Worm (Caenorhabditis elegans) whole organism, midembryonic: ENCODE results near the gene C38C10.3.

ENCODE experiments used
- T22C8.4 ChIP-seq: fragments of 200-800 bp; sonication (Bioruptor generic); IDR thresholded peaks from 2 replicates; pipeline ENCODE4 v1.3.6; 2022; ENCODE audit warnings: missing genetic modification characterization, missing compliant biosample characterization
- cog-1 ChIP-seq: sonication (generic microtip); optimal IDR thresholded peaks from 2 replicates; lab custom pipeline; 2016; ENCODE audit warnings: missing genetic modification characterization, missing compliant biosample characterization
- flt-1 ChIP-seq: fragments of 200-800 bp; sonication (Bioruptor generic); IDR thresholded peaks from 2 replicates; pipeline ENCODE4 v1.3.6; 2022; ENCODE audit warnings: missing genetic modification characterization, missing compliant biosample characterization
- klf-2 ChIP-seq: fragments of 200-800 bp; sonication (Bioruptor generic); conservative IDR thresholded peaks from 2 replicates; pipeline ENCODE4 v1.3.6; 2022; ENCODE audit warnings: missing genetic modification reagents, missing genetic modification characterization, missing compliant biosample characterization
- med-1 ChIP-seq: sonication (generic microtip); optimal IDR thresholded peaks from 2 replicates; lab custom pipeline; 2017; ENCODE audit warnings: missing genetic modification characterization, mild to moderate bottlenecking, missing compliant biosample characterization, antibody characterized with exemption, missing genetic modification reagents; ENCODE audit not compliant: insufficient read depth
- ref-1 ChIP-seq: fragments of 200-800 bp; sonication (Bioruptor generic); conservative IDR thresholded peaks from 2 replicates; pipeline ENCODE4 v1.3.6; 2022; ENCODE audit warnings: missing genetic modification reagents, missing genetic modification characterization, missing compliant biosample characterization
- tab-1 ChIP-seq: fragments of 200-800 bp; sonication (Bioruptor generic); IDR thresholded peaks from 2 replicates; pipeline ENCODE4 v1.3.6; 2022; ENCODE audit warnings: missing genetic modification characterization, missing compliant biosample characterization
- ztf-23 ChIP-seq: fragments of 200-800 bp; sonication (Bioruptor generic); IDR thresholded peaks from 2 replicates; pipeline ENCODE4 v1.3.6; 2022; ENCODE audit warnings: missing genetic modification reagents, missing genetic modification characterization, missing compliant biosample characterization
- ztf-29 ChIP-seq: fragments of 200-800 bp; sonication (Bioruptor generic); IDR thresholded peaks from 2 replicates; pipeline ENCODE4 v1.3.6; 2022; ENCODE audit warnings: missing genetic modification reagents, missing genetic modification characterization, missing compliant biosample characterization

C38C10.3 gene

DNA sequence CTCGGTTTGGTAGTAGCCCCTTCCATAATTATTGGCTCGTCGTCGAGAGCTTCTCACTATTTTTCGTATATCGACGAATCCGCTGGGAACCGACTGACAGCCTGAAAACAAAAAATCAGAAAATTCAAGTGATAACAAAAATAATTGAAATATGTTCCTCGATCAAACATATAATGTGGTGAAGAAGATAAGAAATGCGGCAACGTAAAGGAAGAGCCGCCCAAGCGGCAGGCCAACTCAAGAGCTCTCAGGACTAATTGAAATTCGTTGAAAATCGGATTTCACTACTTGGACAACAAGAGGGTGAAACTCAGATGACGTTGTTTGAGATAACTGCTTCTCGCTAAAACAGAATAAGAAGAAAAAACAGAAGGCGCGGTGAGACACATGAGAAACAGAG, 4.6 kb upstream of the C38C10.3 start, which contains the start of gene slc-17.2:
Gene slc-17.2 (minus strand): TSS at position 101 of the 400 bp plus-strand sequence.
- no peak for TF ChIP-seq ztf-23 (GFP tag; lab: Robert Waterston, UW)
- TF ChIP-seq ref-1 = no peak
- TF ChIP-seq flt-1 (GFP tag; lab: Robert Waterston, UW) = no peak
- no peak for TF ChIP-seq tab-1 (GFP tag; lab: Robert Waterston, UW)
- TF ChIP-seq T22C8.4 (GFP tag; lab: Robert Waterston, UW) = no peak
- TF ChIP-seq klf-2 = no peak
- no peak for TF ChIP-seq ztf-29 (GFP tag; lab: Robert Waterston, UW)
- no peak for TF ChIP-seq cog-1 (tag; lab: Kevin White, UChicago)
- no peak for TF ChIP-seq med-1 (GFP tag; lab: Kevin White, UChicago)

DNA sequence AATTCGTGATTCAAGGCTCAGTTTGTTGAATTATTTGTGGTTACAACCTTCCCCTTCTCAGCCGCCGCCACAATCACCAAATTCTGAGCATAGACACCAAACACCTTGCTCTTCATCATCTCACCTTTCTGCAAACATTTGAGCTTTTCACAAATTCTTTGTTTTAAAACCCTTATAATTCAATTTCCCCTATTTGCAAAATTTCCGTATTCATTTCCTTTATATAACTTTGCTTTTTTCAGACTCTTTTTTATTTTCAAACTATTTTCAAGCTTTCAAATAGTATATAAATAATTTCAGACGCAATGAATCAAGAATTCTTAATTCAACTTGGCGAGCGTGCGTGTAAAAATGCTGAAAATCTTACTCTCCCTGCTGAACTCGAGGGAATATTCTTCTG, 1.9 kb downstream of the C38C10.3 start, which contains the start of gene tkr-1:
Gene tkr-1 (plus strand): TSS at position 301 of the 400 bp plus-strand sequence.
- TF ChIP-seq tab-1 (GFP tag; lab: Robert Waterston, UW) (no peak), ref-1 (no peak), cog-1 (tag; lab: Kevin White, UChicago) (no peak), flt-1 (GFP tag; lab: Robert Waterston, UW) (no peak), ztf-23 (GFP tag; lab: Robert Waterston, UW) (no peak), T22C8.4 (GFP tag; lab: Robert Waterston, UW) (no peak), ztf-29 (GFP tag; lab: Robert Waterston, UW) (no peak), med-1 (GFP tag; lab: Kevin White, UChicago) (no peak), klf-2 (no peak)

DNA sequence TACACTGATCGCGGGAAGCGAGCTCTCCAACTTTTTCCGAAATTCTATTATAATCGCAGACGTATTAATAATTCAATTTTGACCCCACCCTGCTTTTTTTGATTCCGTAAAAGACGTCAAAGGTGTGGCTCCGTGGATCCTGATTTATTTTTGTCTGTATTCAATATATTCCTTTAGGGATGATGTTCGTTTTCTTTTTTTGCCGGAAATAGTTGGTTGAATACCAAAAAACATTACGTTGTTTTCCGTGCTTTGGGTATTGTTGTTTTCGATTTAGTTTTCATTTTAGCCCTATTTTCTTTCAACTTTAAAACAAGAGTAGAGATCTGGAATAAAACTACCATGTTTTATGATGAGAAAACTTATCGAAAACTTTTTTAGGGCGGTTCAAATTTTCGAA, 8.7 kb downstream of the C38C10.3 start:
- TF ChIP-seq cog-1 (tag; lab: Kevin White, UChicago) = no peak
- no peak for TF ChIP-seq klf-2
- TF ChIP-seq ztf-23 (GFP tag; lab: Robert Waterston, UW) = no peak
- no peak for TF ChIP-seq T22C8.4 (GFP tag; lab: Robert Waterston, UW)
- no peak for TF ChIP-seq flt-1 (GFP tag; lab: Robert Waterston, UW)
- TF ChIP-seq tab-1 (GFP tag; lab: Robert Waterston, UW) = no peak
- no peak for TF ChIP-seq ref-1

ce11 chrIII:9373779-9374178, 11.7 kb downstream of the C38C10.3 start:
- TF ChIP-seq ref-1 (no peak), ztf-23 (GFP tag; lab: Robert Waterston, UW) (no peak), cog-1 (tag; lab: Kevin White, UChicago) (no peak), med-1 (GFP tag; lab: Kevin White, UChicago) (no peak), tab-1 (GFP tag; lab: Robert Waterston, UW) (no peak)

DNA sequence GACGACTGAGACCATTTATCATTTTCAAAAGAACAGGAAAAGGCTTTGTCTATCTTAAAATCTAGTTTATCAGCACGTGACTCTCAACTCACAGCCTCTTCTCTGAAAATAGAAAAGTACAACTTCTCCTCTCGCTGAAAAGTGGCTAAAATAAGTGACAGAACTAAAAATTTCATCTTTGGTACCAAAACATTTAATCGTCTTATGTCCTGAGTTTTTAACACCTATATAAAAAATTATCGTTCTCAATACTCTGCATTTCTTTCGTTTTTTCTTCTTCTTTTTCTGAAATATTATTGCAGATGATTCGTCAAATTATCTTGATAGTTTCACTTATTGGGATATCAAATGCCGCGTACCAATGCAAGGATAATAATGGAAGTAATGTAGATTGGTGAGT, 18.5 kb downstream of the C38C10.3 start, which contains the start of gene crn-6:
Gene crn-6 (plus strand): TSS at position 301 of the 400 bp plus-strand sequence.
- TF ChIP-seq ztf-23 (GFP tag; lab: Robert Waterston, UW) = no peak
- no peak for TF ChIP-seq cog-1 (tag; lab: Kevin White, UChicago)
- no peak for TF ChIP-seq flt-1 (GFP tag; lab: Robert Waterston, UW)
- no peak for TF ChIP-seq ztf-29 (GFP tag; lab: Robert Waterston, UW)
- TF ChIP-seq tab-1 (GFP tag; lab: Robert Waterston, UW) = no peak
- no peak for TF ChIP-seq med-1 (GFP tag; lab: Kevin White, UChicago)
- TF ChIP-seq klf-2 = no peak
- no peak for TF ChIP-seq T22C8.4 (GFP tag; lab: Robert Waterston, UW)
- TF ChIP-seq ref-1 = no peak

DNA sequence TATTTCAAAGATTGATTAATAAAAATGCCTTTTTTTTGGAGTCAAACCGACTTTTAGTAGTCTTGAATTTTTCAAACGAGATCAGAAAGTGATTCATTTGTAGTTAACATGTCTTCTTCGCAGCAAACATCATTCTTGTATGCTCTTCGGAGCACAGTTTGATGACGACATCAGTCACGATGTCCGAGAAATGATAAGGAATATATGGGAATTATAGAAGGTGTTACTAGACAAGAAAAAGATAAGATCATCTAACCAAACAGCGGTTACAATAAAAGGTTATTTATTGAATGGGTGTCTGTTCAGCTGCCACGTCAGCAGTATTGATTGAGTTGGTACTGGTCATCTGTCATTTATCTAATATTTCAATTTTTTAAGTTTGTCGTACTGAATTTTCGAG, 19.1 kb downstream of the C38C10.3 start:
- no peak for TF ChIP-seq klf-2
- no peak for TF ChIP-seq flt-1 (GFP tag; lab: Robert Waterston, UW)
- TF ChIP-seq ztf-29 (GFP tag; lab: Robert Waterston, UW) = no peak
- TF ChIP-seq med-1 (GFP tag; lab: Kevin White, UChicago) = no peak
- TF ChIP-seq tab-1 (GFP tag; lab: Robert Waterston, UW) = no peak

DNA sequence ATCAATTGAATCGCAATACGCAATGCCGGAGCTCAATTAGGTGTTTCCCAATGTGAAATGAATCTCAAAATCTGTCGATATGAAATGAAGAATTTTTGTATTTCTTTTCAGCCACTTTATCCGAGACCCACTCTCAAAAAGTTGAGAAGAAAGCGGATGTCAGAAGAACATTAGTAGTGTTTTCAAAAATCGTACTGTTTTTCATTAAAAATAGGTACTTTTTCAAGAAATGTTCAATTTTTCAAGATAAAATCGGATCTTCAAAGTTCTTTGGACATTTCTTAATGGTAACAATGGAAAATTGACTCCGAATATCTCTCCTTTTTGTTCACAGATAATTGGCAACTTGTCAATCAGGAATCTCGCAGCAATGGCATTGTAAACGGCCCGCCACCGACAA, 24.2 kb downstream of the C38C10.3 start, which contains the start of gene flp-25:
Gene flp-25 (plus strand): TSS at position 301 of the 400 bp plus-strand sequence.
- TF ChIP-seq klf-2 (no peak), T22C8.4 (GFP tag; lab: Robert Waterston, UW) (no peak)

DNA sequence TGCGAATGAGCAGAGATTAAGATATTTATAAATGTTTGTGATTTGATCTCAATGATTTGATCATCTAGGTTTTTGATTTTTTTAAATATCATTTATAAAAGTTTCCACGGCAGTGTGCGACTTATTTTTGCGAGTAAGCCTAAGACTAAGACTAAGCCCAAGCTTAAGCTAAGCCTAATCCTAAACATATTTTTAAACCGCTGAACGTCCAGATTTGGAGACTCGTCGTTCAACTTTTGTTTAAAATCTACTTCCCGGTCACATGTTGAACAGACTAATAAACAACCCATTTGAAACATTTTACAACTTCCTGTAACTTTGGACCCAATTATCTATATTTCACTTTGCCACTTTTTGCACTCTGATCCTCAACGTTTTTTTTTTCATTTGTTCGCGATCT, 26.4 kb downstream of the C38C10.3 start, which contains the start of gene K04H4.5:
Gene K04H4.5 (plus strand): TSS at position 301 of the 400 bp plus-strand sequence.
- TF ChIP-seq med-1 (GFP tag; lab: Kevin White, UChicago) = no peak

ce11 chrIII:9355412-9355969, 30.0 kb downstream of the C38C10.3 start, which contains the start of gene chtb-1:
chtb-1 (minus strand) TSS chrIII:9355462.
- TF ChIP-seq tab-1 (GFP tag; lab: Robert Waterston, UW) (no peak), klf-2 (no peak), ztf-23 (GFP tag; lab: Robert Waterston, UW) (no peak), ztf-29 (GFP tag; lab: Robert Waterston, UW) (no peak), cog-1 (tag; lab: Kevin White, UChicago) (no peak), T22C8.4 (GFP tag; lab: Robert Waterston, UW) (no peak), med-1 (GFP tag; lab: Kevin White, UChicago) (no peak), flt-1 (GFP tag; lab: Robert Waterston, UW) (no peak), ref-1 (no peak)

- TF ChIP-seq ztf-29 (GFP tag; lab: Robert Waterston, UW) = no peak
- TF ChIP-seq ref-1 = no peak
- no peak for TF ChIP-seq ztf-23 (GFP tag; lab: Robert Waterston, UW)
- TF ChIP-seq cog-1 (tag; lab: Kevin White, UChicago) = no peak
- no peak for TF ChIP-seq tab-1 (GFP tag; lab: Robert Waterston, UW)
- no peak for TF ChIP-seq klf-2
- no peak for TF ChIP-seq med-1 (GFP tag; lab: Kevin White, UChicago)
- TF ChIP-seq flt-1 (GFP tag; lab: Robert Waterston, UW) = no peak
- TF ChIP-seq T22C8.4 (GFP tag; lab: Robert Waterston, UW) = no peak
Measured at ce11 chrIII:9353814-9354213, 31.6 kb downstream of the C38C10.3 start.
